Worm (Caenorhabditis elegans) whole organism, midembryonic: ENCODE data around the gene F48E3.9.

Experiments
- flt-1 ChIP-seq: fragments of 200-800 bp; sonication (Bioruptor generic); IDR thresholded peaks from 2 replicates; pipeline ENCODE4 v1.3.6; 2022; ENCODE audit warnings: missing genetic modification characterization, missing compliant biosample characterization
- klf-2 ChIP-seq: fragments of 200-800 bp; sonication (Bioruptor generic); conservative IDR thresholded peaks from 2 replicates; pipeline ENCODE4 v1.3.6; 2022; ENCODE audit warnings: missing genetic modification reagents, missing genetic modification characterization, missing compliant biosample characterization
- med-1 ChIP-seq: sonication (generic microtip); optimal IDR thresholded peaks from 2 replicates; lab custom pipeline; 2017; ENCODE audit warnings: missing genetic modification characterization, mild to moderate bottlenecking, missing compliant biosample characterization, antibody characterized with exemption, missing genetic modification reagents; ENCODE audit not compliant: insufficient read depth
- ref-1 ChIP-seq: fragments of 200-800 bp; sonication (Bioruptor generic); conservative IDR thresholded peaks from 2 replicates; pipeline ENCODE4 v1.3.6; 2022; ENCODE audit warnings: missing genetic modification reagents, missing genetic modification characterization, missing compliant biosample characterization
- tab-1 ChIP-seq: fragments of 200-800 bp; sonication (Bioruptor generic); IDR thresholded peaks from 2 replicates; pipeline ENCODE4 v1.3.6; 2022; ENCODE audit warnings: missing genetic modification characterization, missing compliant biosample characterization
- ztf-23 ChIP-seq: fragments of 200-800 bp; sonication (Bioruptor generic); IDR thresholded peaks from 2 replicates; pipeline ENCODE4 v1.3.6; 2022; ENCODE audit warnings: missing genetic modification reagents, missing genetic modification characterization, missing compliant biosample characterization
- ztf-29 ChIP-seq: fragments of 200-800 bp; sonication (Bioruptor generic); IDR thresholded peaks from 2 replicates; pipeline ENCODE4 v1.3.6; 2022; ENCODE audit warnings: missing genetic modification reagents, missing genetic modification characterization, missing compliant biosample characterization

- TF ChIP-seq flt-1 (GFP tag; lab: Robert Waterston, UW) (no peak), ztf-23 (GFP tag; lab: Robert Waterston, UW) (no peak), tab-1 (GFP tag; lab: Robert Waterston, UW) (no peak), ztf-29 (GFP tag; lab: Robert Waterston, UW) (no peak), ref-1 (no peak), med-1 (GFP tag; lab: Kevin White, UChicago) (no peak), klf-2 (GFP tag; lab: Robert Waterston, UW) (no peak)
Observed at ce11 chrX:7466682-7467081, 14.2 kb upstream of the F48E3.9 start.
